Worm (Caenorhabditis elegans) whole organism, L2 larva: Measurements from ENCODE around the gene unc-27.

ENCODE experiments used
- ama-1 ChIP-seq: fragments of 150-350 bp; optimal IDR thresholded peaks from 2 replicates; lab custom pipeline; 2018; ENCODE audit warnings: inconsistent platforms
- ceh-16 ChIP-seq: fragments of 150-350 bp; optimal IDR thresholded peaks from 2 replicates; lab custom pipeline; 2014; ENCODE audit warnings: missing biosample characterization, missing genetic modification characterization
- ceh-82 ChIP-seq: fragments of 150-350 bp; optimal IDR thresholded peaks from 2 replicates; lab custom pipeline; 2014; ENCODE audit warnings: missing biosample characterization, missing genetic modification characterization
- dmd-4 ChIP-seq: sonication (generic microtip); optimal IDR thresholded peaks from 2 replicates; lab custom pipeline; 2017; ENCODE audit warnings: missing biosample characterization, missing genetic modification characterization
- fos-1 ChIP-seq: fragments of 150-350 bp; optimal IDR thresholded peaks from 2 replicates; lab custom pipeline; 2014; ENCODE audit warnings: missing biosample characterization, missing genetic modification characterization
- gmeb-1 ChIP-seq: fragments of 150-350 bp; optimal IDR thresholded peaks from 2 replicates; lab custom pipeline; 2014; ENCODE audit warnings: missing biosample characterization, missing genetic modification characterization
- lin-11 ChIP-seq: fragments of 150-350 bp; sonication (generic microtip); optimal IDR thresholded peaks from 2 replicates; lab custom pipeline; 2014; ENCODE audit warnings: missing biosample characterization, missing genetic modification characterization, inconsistent platforms, mixed read lengths
- nhr-12 ChIP-seq: fragments of 150-350 bp; optimal IDR thresholded peaks from 2 replicates; lab custom pipeline; 2014; ENCODE audit warnings: missing biosample characterization, missing genetic modification characterization
- skn-1 ChIP-seq: sonication (generic microtip); optimal IDR thresholded peaks from 2 replicates; lab custom pipeline; 2017; ENCODE audit warnings: missing biosample characterization, missing genetic modification characterization
- snpc-4 ChIP-seq: fragments of 150-350 bp; optimal IDR thresholded peaks from 2 replicates; lab custom pipeline; 2014; ENCODE audit warnings: missing biosample characterization, missing genetic modification characterization
- unc-39 ChIP-seq: fragments of 150-350 bp; optimal IDR thresholded peaks from 2 replicates; lab custom pipeline; 2014; ENCODE audit warnings: missing biosample characterization, missing genetic modification characterization
- ztf-11 ChIP-seq: sonication (generic microtip); optimal IDR thresholded peaks from 2 replicates; lab custom pipeline; 2017; ENCODE audit warnings: missing biosample characterization, missing genetic modification characterization

DNA sequence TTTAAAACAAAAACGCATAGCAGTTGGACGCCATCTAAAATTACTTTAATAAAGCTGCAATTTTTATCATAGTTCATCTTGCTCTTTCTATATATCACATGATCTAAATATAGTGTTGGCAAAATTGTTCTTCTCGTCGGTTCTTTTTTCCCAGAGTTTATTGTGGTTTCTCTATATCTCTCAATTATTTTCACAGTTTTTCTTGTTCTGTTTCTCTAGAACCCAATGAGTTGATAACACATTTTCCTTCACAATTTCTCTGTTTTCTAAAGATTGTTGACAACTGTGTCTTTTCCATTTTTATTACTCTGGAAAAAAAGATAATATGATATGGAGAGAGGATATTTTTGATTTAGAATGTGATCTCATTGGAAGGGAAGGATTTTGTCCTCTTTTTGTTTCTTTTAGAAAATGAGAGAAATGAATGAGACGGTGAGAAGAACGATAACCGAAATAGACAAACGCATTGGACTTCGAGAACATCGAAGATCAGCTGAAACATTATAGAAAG lies 34.9 kb upstream of the unc-27 start:
- TF ChIP-seq gmeb-1 (tag; lab: Kevin White, UChicago) (no peak), nhr-12 (no peak), fos-1 (no peak), ceh-82 (tag; lab: Kevin White, UChicago) (no peak), lin-11 (tag; lab: Kevin White, UChicago) (no peak), unc-39 (tag; lab: Kevin White, UChicago) (no peak), ama-1 (lab: Kevin White, UChicago) (no peak), ceh-16 (tag; lab: Kevin White, UChicago) (no peak), snpc-4 (tag; lab: Kevin White, UChicago) (no peak), dmd-4 (tag; lab: Kevin White, UChicago) (no peak), ztf-11 (tag; lab: Kevin White, UChicago) (no peak), skn-1 (no peak)
